Fruit fly (Drosophila melanogaster): ENCODE measurements around the gene PMCA.

The PMCA gene

DNA sequence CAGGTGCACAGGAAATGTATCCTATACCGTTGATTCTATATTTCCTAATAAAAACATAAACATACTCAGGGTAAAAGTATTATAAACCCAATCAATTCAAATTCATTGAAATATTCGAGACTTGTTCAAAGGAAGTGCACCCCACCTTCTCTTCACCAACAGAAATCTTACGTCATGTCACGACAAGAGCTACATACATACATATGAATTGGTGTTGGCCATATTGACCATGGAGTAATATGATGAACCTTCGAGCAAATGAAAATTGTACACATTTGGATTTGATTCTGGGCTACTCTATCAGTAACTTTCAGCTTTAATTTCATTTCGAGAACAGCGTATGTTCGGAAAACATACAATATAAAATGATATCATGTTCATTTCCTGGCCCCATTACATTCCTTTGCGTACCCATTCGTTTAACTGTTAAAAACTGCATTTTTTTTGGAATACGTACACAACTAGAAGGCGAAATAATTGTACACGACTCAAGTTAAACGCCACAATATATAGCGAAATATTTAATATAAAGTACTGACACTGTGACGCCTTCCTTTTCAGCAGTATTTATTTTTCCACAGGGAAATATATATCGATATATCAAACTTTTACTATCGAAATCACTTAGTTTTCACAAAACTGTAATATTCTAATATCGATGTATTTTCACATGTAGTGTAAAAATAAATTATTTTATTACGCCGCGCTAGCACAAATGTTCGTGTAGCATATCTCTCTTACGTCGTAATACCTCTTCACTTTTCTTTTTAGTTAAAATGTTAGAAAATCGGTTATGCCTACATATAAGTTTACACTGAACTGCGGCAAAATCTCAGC lies at the start of gene PMCA (continued):
- TF ChIP-seq NfI (GFP tag; optimal IDR thresholded peaks at IDR 0.05) (no peak), chn (GFP tag; optimal IDR thresholded peaks at IDR 0.05) (no peak), CG8924 (tag; optimal IDR thresholded peaks at IDR 0.05) (no peak), CG1647 (GFP tag; optimal IDR thresholded peaks at IDR 0.05) (no peak), pzg (GFP tag; optimal IDR thresholded peaks at IDR 0.05) (peak; percentile 61), sens-2 (GFP tag; IDR thresholded peaks at IDR 0.05) (no peak), HHEX (GFP tag; optimal IDR thresholded peaks at IDR 0.05) (no peak), CG2202 (tag; optimal IDR thresholded peaks at IDR 0.05) (no peak), lmd (GFP tag; IDR thresholded peaks at IDR 0.05) (no peak), CG10979 (tag; optimal IDR thresholded peaks at IDR 0.05) (no peak), CG4424 (GFP tag; optimal IDR thresholded peaks at IDR 0.05) (no peak), sim (GFP tag; IDR thresholded peaks at IDR 0.05) (no peak), nau (GFP tag; optimal IDR thresholded peaks at IDR 0.05) (no peak), CG2120 (GFP tag; optimal IDR thresholded peaks at IDR 0.05) (no peak), CG12659 (GFP tag; optimal IDR thresholded peaks at IDR 0.05) (peak; percentile 39), Doc3 (GFP tag; IDR thresholded peaks at IDR 0.05; ENCODE audit: partially characterized antibody) (peak; percentile 65), sima (GFP tag; optimal IDR thresholded peaks at IDR 0.05) (no peak), B-H2 (GFP tag; optimal IDR thresholded peaks at IDR 0.05) (no peak), pnt (GFP tag; optimal IDR thresholded peaks at IDR 0.05) (no peak), CG4282 (GFP tag; optimal IDR thresholded peaks at IDR 0.05) (no peak), Sox102F (GFP tag; optimal IDR thresholded peaks at IDR 0.05) (no peak), CG8359 (GFP tag; optimal IDR thresholded peaks at IDR 0.05; ENCODE audit: borderline replicate concordance) (no peak), Vsx1 (GFP tag; optimal IDR thresholded peaks at IDR 0.05) (no peak), Stat92E (GFP tag; optimal IDR thresholded peaks at IDR 0.05) (no peak), tna (GFP tag; IDR thresholded peaks at IDR 0.05; ENCODE audit: partially characterized antibody) (peak; percentile 65)

DNA sequence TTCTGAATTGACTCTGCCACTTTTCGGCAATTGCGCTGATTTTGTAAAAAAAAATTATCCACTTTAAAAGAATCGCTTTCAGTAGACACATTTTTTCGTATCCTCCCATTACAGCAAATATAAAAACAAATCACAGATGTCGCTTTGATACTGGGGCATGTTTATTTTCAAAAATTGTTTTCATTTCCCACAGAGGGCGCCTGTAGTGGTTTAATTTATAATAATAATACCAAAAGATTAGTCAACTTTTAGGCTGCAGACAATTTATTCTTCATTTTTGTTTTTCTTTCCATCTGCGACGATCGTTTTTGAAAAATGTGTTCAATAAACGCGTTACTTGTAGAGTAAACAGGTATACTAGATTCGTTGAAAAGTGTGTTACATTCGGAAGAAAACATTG lies 48.1 kb upstream of the PMCA start:
- TF ChIP-seq pb (GFP tag; optimal IDR thresholded peaks at IDR 0.05) (no peak), row (GFP tag; IDR thresholded peaks at IDR 0.05) (no peak), Fer1 (GFP tag; optimal IDR thresholded peaks at IDR 0.05) (no peak), dm (GFP tag; optimal IDR thresholded peaks at IDR 0.05) (no peak), tio (GFP tag; optimal IDR thresholded peaks at IDR 0.05) (no peak), ase (GFP tag; IDR thresholded peaks at IDR 0.05) (no peak), CG13424 (tag; optimal IDR thresholded peaks at IDR 0.05) (peak; percentile 24), CoRest (tag; optimal IDR thresholded peaks at IDR 0.05) (peak; percentile 47), CG13775 (GFP tag; optimal IDR thresholded peaks at IDR 0.05) (no peak), gem (tag; optimal IDR thresholded peaks at IDR 0.05) (peak; percentile 52), CG8765 (GFP tag; IDR thresholded peaks at IDR 0.05) (no peak), NC2β (GFP tag; optimal IDR thresholded peaks at IDR 0.05) (peak; percentile 62), org-1 (GFP tag; optimal IDR thresholded peaks at IDR 0.05) (no peak), unpg (GFP tag; optimal IDR thresholded peaks at IDR 0.05) (peak; percentile 52), fru (optimal IDR thresholded peaks at IDR 0.05) (no peak), slou (GFP tag; optimal IDR thresholded peaks at IDR 0.05) (no peak), CG17829 (tag; optimal IDR thresholded peaks at IDR 0.05) (peak; percentile 49), HLH3B (GFP tag; IDR thresholded peaks at IDR 0.05) (no peak), CG16779 (GFP tag; IDR thresholded peaks at IDR 0.05) (no peak), CG1647 (GFP tag; optimal IDR thresholded peaks at IDR 0.05) (no peak), NfI (GFP tag; optimal IDR thresholded peaks at IDR 0.05) (peak; percentile 59), CG10209 (GFP tag; optimal IDR thresholded peaks at IDR 0.05) (peak; percentile 18), CG6683 (GFP tag; optimal IDR thresholded peaks at IDR 0.05) (no peak), sima (GFP tag; optimal IDR thresholded peaks at IDR 0.05) (no peak), p53 (GFP tag; optimal IDR thresholded peaks at IDR 0.05) (peak; percentile 16), CG12155 (GFP tag; optimal IDR thresholded peaks at IDR 0.05) (no peak), B-H1 (GFP tag; IDR thresholded peaks at IDR 0.05) (no peak), pnt (GFP tag; optimal IDR thresholded peaks at IDR 0.05) (no peak)

All from whole organism, embryonic.